Fruit fly (Drosophila melanogaster) whole organism, embryonic: ENCODE data around the gene Apt1.

ENCODE experiments used
- Adf1 ChIP-seq: fragments of 200-800 bp; sonication (Bioruptor generic); IDR thresholded peaks from 2 replicates; pipeline ENCODE4 v1.3.6; 2022; ENCODE audit warnings: missing biosample characterization, missing genetic modification characterization
- Antp ChIP-seq: fragments of 200-800 bp; sonication (Bioruptor generic); optimal IDR thresholded peaks from 3 replicates; lab custom pipeline; 2016; ENCODE audit warnings: missing biosample characterization, missing genetic modification characterization
- Atf3 ChIP-seq: fragments of 200-800 bp; sonication (Bioruptor generic); optimal IDR thresholded peaks from 3 replicates; lab custom pipeline; 2016; ENCODE audit warnings: missing biosample characterization, missing genetic modification characterization
- CG12071 ChIP-seq: fragments of 200-800 bp; sonication (Bioruptor generic); optimal IDR thresholded peaks from 3 replicates; lab custom pipeline; 2018; ENCODE audit warnings: missing biosample characterization, mild to moderate bottlenecking, missing genetic modification characterization
- CG14710 ChIP-seq: fragments of 200-800 bp; sonication (Bioruptor generic); optimal IDR thresholded peaks from 3 replicates; lab custom pipeline; 2019; ENCODE audit warnings: missing biosample characterization, mild to moderate bottlenecking, missing genetic modification characterization, moderate library complexity
- CG15514 ChIP-seq: fragments of 200-800 bp; sonication (Bioruptor generic); optimal IDR thresholded peaks from 3 replicates; lab custom pipeline; 2017; ENCODE audit warnings: missing biosample characterization, missing genetic modification characterization, mild to moderate bottlenecking, moderate library complexity, missing genetic modification reagents
- CG1647 ChIP-seq: fragments of 200-800 bp; sonication (Bioruptor generic); optimal IDR thresholded peaks from 3 replicates; lab custom pipeline; 2016; ENCODE audit warnings: missing biosample characterization, missing genetic modification characterization
- CG2116 ChIP-seq: fragments of 200-800 bp; sonication (Bioruptor generic); optimal IDR thresholded peaks from 3 replicates; lab custom pipeline; 2018; ENCODE audit warnings: missing biosample characterization, mild to moderate bottlenecking, missing genetic modification characterization
- CG2202 ChIP-seq: fragments of 200-800 bp; sonication (Bioruptor generic); optimal IDR thresholded peaks from 2 replicates; lab custom pipeline; 2018; ENCODE audit warnings: missing biosample characterization, mild to moderate bottlenecking, missing genetic modification characterization
- CG31365 ChIP-seq: fragments of 200-800 bp; sonication (Bioruptor generic); optimal IDR thresholded peaks from 2 replicates; lab custom pipeline; 2018; ENCODE audit warnings: missing biosample characterization, mild to moderate bottlenecking, missing genetic modification characterization
- CG31388 ChIP-seq: fragments of 200-800 bp; sonication (Bioruptor generic); optimal IDR thresholded peaks from 2 replicates; lab custom pipeline; 2016; ENCODE audit warnings: missing biosample characterization, missing genetic modification characterization
- CG33213 ChIP-seq: fragments of 200-800 bp; sonication (Bioruptor generic); optimal IDR thresholded peaks from 3 replicates; lab custom pipeline; 2016; ENCODE audit warnings: missing biosample characterization, missing genetic modification characterization
- CG34224 ChIP-seq: fragments of 200-800 bp; sonication (Bioruptor generic); IDR thresholded peaks from 3 replicates; pipeline ENCODE4 v1.3.6; 2022; ENCODE audit warnings: missing biosample characterization, missing genetic modification characterization; ENCODE audit not compliant: partially characterized antibody
- CG3726 ChIP-seq: fragments of 200-800 bp; sonication (Bioruptor generic); IDR thresholded peaks from 3 replicates; pipeline ENCODE4, ENCODE4 v1.3.6; 2022; ENCODE audit warnings: missing biosample characterization, missing genetic modification characterization
- CG43689 ChIP-seq: fragments of 200-800 bp; sonication (Bioruptor generic); IDR thresholded peaks from 2 replicates; pipeline ENCODE4 v1.3.6; 2022; ENCODE audit warnings: missing biosample characterization, missing genetic modification characterization
- CG4730 ChIP-seq: fragments of 200-800 bp; sonication (Bioruptor generic); IDR thresholded peaks from 2 replicates; pipeline ENCODE4 v1.3.6; 2022; ENCODE audit warnings: missing biosample characterization, missing genetic modification characterization
- CG7745 ChIP-seq: fragments of 200-800 bp; sonication (Bioruptor generic); optimal IDR thresholded peaks from 2 replicates; lab custom pipeline; 2018; ENCODE audit warnings: missing biosample characterization, mild to moderate bottlenecking, missing genetic modification characterization, moderate library complexity
- CG8290 ChIP-seq, 3 experiments: fragments of 200-800 bp; sonication (Bioruptor generic); optimal IDR thresholded peaks; 2 replicates each; lab custom pipeline; 2016 to 2019; ENCODE audit warnings: missing biosample characterization in 3 of 3, missing genetic modification characterization in 3 of 3, mild to moderate bottlenecking in 2 of 3, moderate library complexity in 1 of 3
- CTCF ChIP-seq: fragments of 200-800 bp; sonication (Bioruptor generic); optimal IDR thresholded peaks from 2 replicates; lab custom pipeline; 2017; ENCODE audit warnings: missing biosample characterization, mild to moderate bottlenecking, missing genetic modification characterization, moderate library complexity
- Dip2 ChIP-seq: fragments of 200-800 bp; sonication (Bioruptor generic); IDR thresholded peaks from 2 replicates; pipeline ENCODE4 v1.3.6; 2022; ENCODE audit warnings: missing biosample characterization, missing genetic modification characterization
- Drgx ChIP-seq: fragments of 200-800 bp; sonication (Bioruptor generic); IDR thresholded peaks from 2 replicates; pipeline ENCODE4 v1.3.6; 2022; ENCODE audit warnings: missing biosample characterization, missing genetic modification characterization
- E2f2 ChIP-seq: fragments of 200-800 bp; sonication (Bioruptor generic); IDR thresholded peaks from 2 replicates; pipeline ENCODE4 v1.3.6; 2022; ENCODE audit warnings: missing biosample characterization, missing genetic modification characterization
- Myb ChIP-seq: fragments of 200-800 bp; sonication (Bioruptor generic); optimal IDR thresholded peaks from 2 replicates; lab custom pipeline; 2016; ENCODE audit warnings: missing biosample characterization, missing genetic modification characterization
- Nf-YA ChIP-seq: fragments of 200-800 bp; sonication (Bioruptor generic); IDR thresholded peaks from 2 replicates; pipeline ENCODE4 v1.3.6; 2022; ENCODE audit warnings: missing biosample characterization, missing genetic modification characterization
- Opbp ChIP-seq: fragments of 200-800 bp; sonication (Bioruptor generic); IDR thresholded peaks from 3 replicates; pipeline ENCODE4 v1.3.6; 2022; ENCODE audit warnings: missing biosample characterization, missing genetic modification characterization; ENCODE audit not compliant: partially characterized antibody
- ci ChIP-seq: fragments of 200-800 bp; sonication (Bioruptor generic); IDR thresholded peaks from 3 replicates; pipeline ENCODE4 v1.3.6; 2022; ENCODE audit warnings: missing biosample characterization, missing genetic modification characterization
- dan ChIP-seq: fragments of 200-800 bp; sonication (Bioruptor generic); IDR thresholded peaks from 2 replicates; pipeline ENCODE4 v1.3.6; 2022; ENCODE audit warnings: missing biosample characterization, missing genetic modification characterization
- dysf ChIP-seq: fragments of 200-800 bp; sonication (Bioruptor generic); IDR thresholded peaks from 3 replicates; pipeline ENCODE4 v1.3.6; 2022; ENCODE audit warnings: missing biosample characterization, missing genetic modification characterization
- fru ChIP-seq: fragments of >200 bp; optimal IDR thresholded peaks from 2 replicates; lab custom pipeline; 2017
- gro ChIP-seq: fragments of 200-800 bp; sonication (Bioruptor generic); optimal IDR thresholded peaks from 2 replicates; lab custom pipeline; 2016; ENCODE audit warnings: missing biosample characterization, missing genetic modification characterization
- gsb ChIP-seq: fragments of 200-800 bp; sonication (Bioruptor generic); IDR thresholded peaks from 2 replicates; pipeline ENCODE4 v1.3.6; 2022; ENCODE audit warnings: missing biosample characterization, missing genetic modification characterization
- h ChIP-seq: fragments of >200 bp; optimal IDR thresholded peaks from 2 replicates; lab custom pipeline; 2017
- knrl ChIP-seq: fragments of 200-800 bp; sonication (Bioruptor generic); IDR thresholded peaks from 3 replicates; pipeline ENCODE4 v1.3.6; 2022; ENCODE audit warnings: missing biosample characterization, missing genetic modification characterization; ENCODE audit not compliant: partially characterized antibody
- maf-S ChIP-seq: fragments of 200-800 bp; sonication (Bioruptor generic); optimal IDR thresholded peaks from 2 replicates; lab custom pipeline; 2016; ENCODE audit warnings: missing biosample characterization, missing genetic modification characterization
- mam ChIP-seq: fragments of 200-800 bp; sonication (Bioruptor generic); optimal IDR thresholded peaks from 3 replicates; lab custom pipeline; 2016; ENCODE audit warnings: missing biosample characterization, missing genetic modification characterization
- phol ChIP-seq: fragments of 200-800 bp; sonication (Bioruptor generic); optimal IDR thresholded peaks from 3 replicates; lab custom pipeline; 2018; ENCODE audit warnings: missing biosample characterization, mild to moderate bottlenecking, missing genetic modification characterization, moderate library complexity
- rib ChIP-seq: fragments of 200-800 bp; sonication (Bioruptor generic); IDR thresholded peaks from 2 replicates; pipeline ENCODE4 v1.3.6; 2022; ENCODE audit warnings: missing biosample characterization, missing genetic modification characterization
- ro ChIP-seq: fragments of 200-800 bp; sonication (Bioruptor generic); IDR thresholded peaks from 2 replicates; pipeline ENCODE4 v1.3.6; 2022; ENCODE audit warnings: missing biosample characterization, missing genetic modification characterization
- row ChIP-seq: fragments of 200-800 bp; sonication (Bioruptor generic); IDR thresholded peaks from 3 replicates; pipeline ENCODE4 v1.3.6; 2022; ENCODE audit warnings: missing biosample characterization, missing genetic modification characterization
- shn ChIP-seq: fragments of 200-800 bp; sonication (Bioruptor generic); optimal IDR thresholded peaks from 3 replicates; lab custom pipeline; 2016; ENCODE audit warnings: missing biosample characterization, missing genetic modification characterization
- sim ChIP-seq: fragments of 200-800 bp; sonication (Bioruptor generic); IDR thresholded peaks from 2 replicates; pipeline ENCODE4 v1.3.6; 2022; ENCODE audit warnings: missing biosample characterization, missing genetic modification characterization
- slbo ChIP-seq: fragments of 200-800 bp; sonication (Bioruptor generic); IDR thresholded peaks from 2 replicates; pipeline ENCODE4 v1.3.6; 2022; ENCODE audit warnings: missing biosample characterization, missing genetic modification characterization
- slou ChIP-seq: fragments of 200-800 bp; sonication (Bioruptor generic); optimal IDR thresholded peaks from 3 replicates; lab custom pipeline; 2016; ENCODE audit warnings: missing biosample characterization, missing genetic modification characterization
- tap ChIP-seq: fragments of 200-800 bp; optimal IDR thresholded peaks from 3 replicates; lab custom pipeline; 2019; ENCODE audit warnings: missing biosample characterization, mild to moderate bottlenecking, missing genetic modification characterization, moderate library complexity
- toy ChIP-seq: fragments of 200-800 bp; sonication (Bioruptor generic); IDR thresholded peaks from 2 replicates; pipeline ENCODE4 v1.3.6; 2022; ENCODE audit warnings: missing biosample characterization, missing genetic modification characterization
- vnd ChIP-seq: fragments of 200-800 bp; sonication (Bioruptor generic); IDR thresholded peaks from 3 replicates; pipeline ENCODE4 v1.3.6; 2022; ENCODE audit warnings: missing biosample characterization, missing genetic modification characterization; ENCODE audit not compliant: partially characterized antibody
- wek ChIP-seq: fragments of 200-800 bp; sonication (Bioruptor generic); optimal IDR thresholded peaks from 3 replicates; lab custom pipeline; 2018; ENCODE audit warnings: missing biosample characterization, mild to moderate bottlenecking, missing genetic modification characterization, moderate library complexity
- zf30C ChIP-seq: fragments of 200-800 bp; sonication (Bioruptor generic); optimal IDR thresholded peaks from 3 replicates; lab custom pipeline; 2018; ENCODE audit warnings: missing biosample characterization, mild to moderate bottlenecking, missing genetic modification characterization

The Apt1 gene

DNA sequence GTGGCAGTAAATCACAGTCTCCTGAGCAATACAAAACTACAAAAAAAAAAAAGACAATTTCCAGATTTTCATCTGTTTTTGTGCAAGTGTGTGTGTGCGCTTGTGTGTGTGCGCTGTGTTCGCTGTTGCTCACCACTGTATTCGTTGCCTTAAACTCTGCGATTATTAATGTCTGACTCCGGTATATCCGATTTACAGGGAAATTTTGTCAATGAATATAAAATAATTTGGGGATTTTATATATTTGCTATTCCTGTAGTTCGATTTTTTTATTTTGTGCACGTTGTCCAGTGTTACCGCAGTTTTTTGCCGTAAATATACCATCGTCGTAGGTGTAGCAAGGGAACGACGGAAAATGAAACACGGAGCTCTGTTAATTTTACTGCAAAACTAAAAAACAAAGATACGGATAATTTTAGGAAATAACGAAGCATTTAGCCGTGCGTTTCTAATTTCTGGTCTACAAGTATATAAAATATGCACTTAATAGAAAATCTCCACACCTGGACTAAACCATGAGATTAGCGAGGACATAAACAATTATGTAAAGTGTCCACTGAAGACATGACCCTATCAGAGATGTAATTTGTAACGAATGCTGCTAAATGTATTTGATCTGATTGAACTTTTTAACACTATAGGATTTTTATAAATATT lies 18.6 kb upstream of the Apt1 start, which contains the start of gene Duba (continued):
- TF ChIP-seq row (GFP tag; lab: Robert Waterston, UW): peak; percentile 62; the same call in 2 of the 3 replicates
- TF ChIP-seq zf30C (GFP tag; lab: Kevin White, UChicago): no peak
- TF ChIP-seq tap (tag; lab: Kevin White, UChicago): no peak
- TF ChIP-seq CG33213 (GFP tag; lab: Kevin White, UChicago): no peak
- TF ChIP-seq ro (GFP tag; lab: Robert Waterston, UW): no peak
- TF ChIP-seq wek: no peak
- no peak for TF ChIP-seq CG3726 (GFP tag; lab: Robert Waterston, UW)
- TF ChIP-seq CTCF (GFP tag; lab: Kevin White, UChicago): peak; percentile 73
- TF ChIP-seq vnd (GFP tag; lab: Robert Waterston, UW): no peak
- no peak for TF ChIP-seq maf-S (GFP tag; lab: Kevin White, UChicago)
- TF ChIP-seq CG31388 (GFP tag; lab: Kevin White, UChicago): no peak
- no peak for TF ChIP-seq gro
- no peak for TF ChIP-seq Nf-YA (GFP tag; lab: Robert Waterston, UW)
- no peak for TF ChIP-seq mam (GFP tag; lab: Kevin White, UChicago)
- TF ChIP-seq phol (tag; lab: Kevin White, UChicago): peak; percentile 47
- no peak for TF ChIP-seq dan (GFP tag; lab: Robert Waterston, UW)
- TF ChIP-seq CG7745 (tag; lab: Kevin White, UChicago): no peak
- TF ChIP-seq E2f2 (GFP tag; lab: Robert Waterston, UW): no peak
- TF ChIP-seq CG15514 (GFP tag; lab: Kevin White, UChicago): peak; percentile 13
- TF ChIP-seq h (lab: Kevin White, UChicago): no peak
- TF ChIP-seq slbo (GFP tag; lab: Robert Waterston, UW): peak; percentile 42; the same call in 1 of the 2 replicates
- TF ChIP-seq Opbp (GFP tag; lab: Robert Waterston, UW): 0 out of 3 replicates have a peak, but pooled peaks have one; percentile 28
- no peak for TF ChIP-seq CG2202 (tag; lab: Kevin White, UChicago)
- TF ChIP-seq ci (GFP tag; lab: Robert Waterston, UW): no peak
- TF ChIP-seq dysf (GFP tag; lab: Robert Waterston, UW): no peak
- no peak for TF ChIP-seq CG4730
- no peak for TF ChIP-seq rib
- TF ChIP-seq fru (lab: Kevin White, UChicago): no peak
- TF ChIP-seq toy (GFP tag; lab: Robert Waterston, UW): no peak
- peak; percentile 62 for TF ChIP-seq CG14710 (tag; lab: Kevin White, UChicago)
- no peak for TF ChIP-seq CG1647 (GFP tag; lab: Kevin White, UChicago)
- TF ChIP-seq Atf3: no peak
- no peak for TF ChIP-seq CG31365 (tag; lab: Kevin White, UChicago)
- peak; percentile 89 for TF ChIP-seq CG2116
- TF ChIP-seq slou: no peak
- TF ChIP-seq sim (GFP tag; lab: Robert Waterston, UW): no peak
- no peak for TF ChIP-seq CG8290 (GFP tag; optimal IDR thresholded peaks at IDR 0.05; lab: Kevin White, UChicago)
- no peak for TF ChIP-seq CG8290 (tag; optimal IDR thresholded peaks at IDR 0.05; lab: Kevin White, UChicago)
- TF ChIP-seq CG12071 (GFP tag; lab: Kevin White, UChicago): no peak
- TF ChIP-seq knrl (GFP tag; lab: Robert Waterston, UW): 0 out of 3 replicates have a peak, but pooled peaks have one; percentile 6
- TF ChIP-seq Adf1 (GFP tag; lab: Robert Waterston, UW): no peak
- peak; percentile 40 for TF ChIP-seq Myb (GFP tag; lab: Kevin White, UChicago)
- TF ChIP-seq Dip2: no peak
- no peak for TF ChIP-seq CG34224 (GFP tag; lab: Robert Waterston, UW)
- TF ChIP-seq shn (GFP tag; lab: Kevin White, UChicago): no peak
- TF ChIP-seq Antp (GFP tag; lab: Kevin White, UChicago): no peak
- TF ChIP-seq Drgx (GFP tag; lab: Robert Waterston, UW): no peak
- no peak for TF ChIP-seq gsb
- no peak for TF ChIP-seq CG43689
